Worm (Caenorhabditis elegans) whole organism, late embryonic: ENCODE measurements around the gene B0348.2.
A peak's percentile ranks its signal among the peaks of the same experiment; 100 is the strongest.

Experiments
- C38D4.7 ChIP-seq: fragments of 200-800 bp; sonication (Bioruptor generic); optimal IDR thresholded peaks from 2 replicates; lab custom pipeline; 2018; ENCODE audit warnings: mild to moderate bottlenecking, missing genetic modification characterization, moderate library complexity, missing compliant biosample characterization
- F13H6.1 ChIP-seq: sonication (generic microtip); optimal IDR thresholded peaks from 2 replicates; lab custom pipeline; 2016; ENCODE audit warnings: missing genetic modification characterization, missing compliant biosample characterization
- K09A11.1 ChIP-seq: sonication (generic microtip); optimal IDR thresholded peaks from 2 replicates; lab custom pipeline; 2017; ENCODE audit warnings: antibody characterized with exemption, mild to moderate bottlenecking, missing genetic modification characterization, missing compliant biosample characterization; ENCODE audit not compliant: insufficient read depth
- T23F11.4 ChIP-seq: fragments of 200-800 bp; sonication (Bioruptor generic); optimal IDR thresholded peaks from 2 replicates; lab custom pipeline; 2018; ENCODE audit warnings: mild to moderate bottlenecking, missing genetic modification characterization, missing compliant biosample characterization
- ahr-1 ChIP-seq: sonication (generic microtip); optimal IDR thresholded peaks from 2 replicates; lab custom pipeline; 2016; ENCODE audit warnings: missing genetic modification characterization, missing compliant biosample characterization
- ceh-14 ChIP-seq: sonication (generic microtip); optimal IDR thresholded peaks from 2 replicates; lab custom pipeline; 2016; ENCODE audit warnings: missing genotype, missing genetic modification characterization, missing compliant biosample characterization
- ceh-19 ChIP-seq: fragments of 200-800 bp; sonication (Bioruptor generic); optimal IDR thresholded peaks from 2 replicates; lab custom pipeline; 2018; ENCODE audit warnings: mild to moderate bottlenecking, missing genetic modification characterization, missing compliant biosample characterization
- ceh-2 ChIP-seq: sonication (generic microtip); optimal IDR thresholded peaks from 2 replicates; lab custom pipeline; 2016; ENCODE audit warnings: missing genotype, missing genetic modification characterization, missing compliant biosample characterization
- ceh-22 ChIP-seq: sonication (generic microtip); optimal IDR thresholded peaks from 2 replicates; lab custom pipeline; 2017; ENCODE audit warnings: missing biosample characterization, missing genetic modification characterization
- ceh-24 ChIP-seq: sonication (generic microtip); optimal IDR thresholded peaks from 2 replicates; lab custom pipeline; 2016; ENCODE audit warnings: mild to moderate bottlenecking, missing genetic modification characterization, missing compliant biosample characterization
- ceh-30 ChIP-seq: fragments of 150-350 bp; optimal IDR thresholded peaks from 2 replicates; lab custom pipeline; 2014; ENCODE audit warnings: missing biosample characterization, missing genetic modification characterization
- ceh-31 ChIP-seq: sonication (generic microtip); optimal IDR thresholded peaks from 2 replicates; lab custom pipeline; 2016; ENCODE audit warnings: missing genetic modification characterization, missing compliant biosample characterization
- ceh-34 ChIP-seq: sonication (generic microtip); optimal IDR thresholded peaks from 2 replicates; lab custom pipeline; 2016; ENCODE audit warnings: mild to moderate bottlenecking, missing genetic modification characterization, missing compliant biosample characterization
- ceh-45 ChIP-seq: fragments of 200-800 bp; sonication (Bioruptor generic); IDR thresholded peaks from 2 replicates; pipeline ENCODE4 v1.3.6; 2022; ENCODE audit warnings: missing genetic modification reagents, missing genetic modification characterization, missing compliant biosample characterization
- ceh-6 ChIP-seq: fragments of 200-800 bp; sonication (Bioruptor generic); optimal IDR thresholded peaks from 2 replicates; lab custom pipeline; 2018; ENCODE audit warnings: mild to moderate bottlenecking, missing genetic modification characterization, missing compliant biosample characterization
- ceh-9 ChIP-seq: sonication (generic microtip); optimal IDR thresholded peaks from 2 replicates; lab custom pipeline; 2016; ENCODE audit warnings: mild to moderate bottlenecking, missing genetic modification characterization, inconsistent platforms, missing compliant biosample characterization
- dmd-4 ChIP-seq: sonication (generic microtip); optimal IDR thresholded peaks from 2 replicates; lab custom pipeline; 2016; ENCODE audit warnings: borderline replicate concordance, missing genetic modification characterization, missing compliant biosample characterization
- dve-1 ChIP-seq: sonication (generic microtip); optimal IDR thresholded peaks from 2 replicates; lab custom pipeline; 2017; ENCODE audit warnings: antibody characterized with exemption, mild to moderate bottlenecking, missing genetic modification characterization, missing compliant biosample characterization
- elt-2 ChIP-seq: sonication (generic microtip); optimal IDR thresholded peaks from 2 replicates; lab custom pipeline; 2016; ENCODE audit warnings: missing genetic modification reagents, missing genetic modification characterization, missing compliant biosample characterization
- ets-4 ChIP-seq: sonication (generic microtip); optimal IDR thresholded peaks from 2 replicates; lab custom pipeline; 2016; ENCODE audit warnings: missing genetic modification characterization, missing compliant biosample characterization
- fkh-10 ChIP-seq: fragments of 150-350 bp; optimal IDR thresholded peaks from 2 replicates; lab custom pipeline; 2014; ENCODE audit warnings: missing biosample characterization, missing genetic modification reagents, missing genetic modification characterization
- fkh-6 ChIP-seq: sonication (generic microtip); optimal IDR thresholded peaks from 2 replicates; lab custom pipeline; 2016; ENCODE audit warnings: missing genetic modification characterization, missing compliant biosample characterization
- hlh-30 ChIP-seq: sonication (generic microtip); optimal IDR thresholded peaks from 2 replicates; lab custom pipeline; 2017; ENCODE audit warnings: antibody characterized with exemption, missing genetic modification characterization, missing compliant biosample characterization; ENCODE audit not compliant: insufficient read depth
- hlh-6 ChIP-seq: sonication (generic microtip); optimal IDR thresholded peaks from 2 replicates; lab custom pipeline; 2016; ENCODE audit warnings: missing genotype, missing genetic modification characterization, missing compliant biosample characterization
- lin-11 ChIP-seq: fragments of 200-800 bp; sonication (Bioruptor generic); optimal IDR thresholded peaks from 2 replicates; lab custom pipeline; 2018; ENCODE audit warnings: mild to moderate bottlenecking, missing genetic modification characterization, missing compliant biosample characterization
- mec-3 ChIP-seq: sonication (generic microtip); optimal IDR thresholded peaks from 2 replicates; lab custom pipeline; 2016; ENCODE audit warnings: borderline replicate concordance, missing genetic modification characterization, missing compliant biosample characterization
- nfya-1 ChIP-seq: sonication (generic microtip); optimal IDR thresholded peaks from 2 replicates; lab custom pipeline; 2017; ENCODE audit warnings: missing genetic modification characterization, mild to moderate bottlenecking, missing compliant biosample characterization, antibody characterized with exemption, moderate library complexity
- nhr-11 ChIP-seq: fragments of 150-350 bp; optimal IDR thresholded peaks from 2 replicates; lab custom pipeline; 2014; ENCODE audit warnings: missing biosample characterization, missing genetic modification characterization
- odd-2 ChIP-seq: sonication (generic microtip); optimal IDR thresholded peaks from 2 replicates; lab custom pipeline; 2017; ENCODE audit warnings: antibody characterized with exemption, mild to moderate bottlenecking, missing genetic modification characterization, missing compliant biosample characterization
- pag-3 ChIP-seq: sonication (generic microtip); optimal IDR thresholded peaks from 2 replicates; lab custom pipeline; 2016; ENCODE audit warnings: missing compliant biosample characterization, missing genetic modification characterization, borderline replicate concordance
- pha-2 ChIP-seq: sonication (generic microtip); optimal IDR thresholded peaks from 2 replicates; lab custom pipeline; 2017; ENCODE audit warnings: mild to moderate bottlenecking, missing genetic modification characterization, missing compliant biosample characterization
- pha-4 ChIP-seq: fragments of 150-350 bp; optimal IDR thresholded peaks from 2 replicates; lab custom pipeline; 2018; ENCODE audit warnings: missing biosample characterization, missing genetic modification reagents, missing genetic modification characterization
- pros-1 ChIP-seq: fragments of 150-350 bp; optimal IDR thresholded peaks from 2 replicates; lab custom pipeline; 2014; ENCODE audit warnings: missing biosample characterization, missing genetic modification reagents, missing genetic modification characterization
- rnt-1 ChIP-seq: sonication (generic microtip); optimal IDR thresholded peaks from 2 replicates; lab custom pipeline; 2016; ENCODE audit warnings: missing genetic modification characterization, missing compliant biosample characterization
- sdc-2 ChIP-seq: sonication (generic microtip); optimal IDR thresholded peaks from 2 replicates; lab custom pipeline; 2016; ENCODE audit warnings: missing genotype, missing genetic modification characterization, missing compliant biosample characterization
- sox-4 ChIP-seq: sonication (generic microtip); optimal IDR thresholded peaks from 2 replicates; lab custom pipeline; 2017; ENCODE audit warnings: mild to moderate bottlenecking, missing genetic modification characterization, inconsistent platforms, missing compliant biosample characterization
- tbx-7 ChIP-seq: sonication (generic microtip); optimal IDR thresholded peaks from 2 replicates; lab custom pipeline; 2016; ENCODE audit warnings: missing genotype, missing genetic modification characterization, missing compliant biosample characterization
- unc-3 ChIP-seq, 2 experiments: fragments of 200-800 bp in 1 of 2; sonication (Bioruptor generic) in 1 of 2; sonication (generic microtip) in 1 of 2; conservative IDR thresholded peaks in 1 of 2; optimal IDR thresholded peaks in 1 of 2; 2 replicates each; pipeline versions ENCODE4 v1.3.6 to Lab custom; 2016 to 2022; ENCODE audit warnings: missing compliant biosample characterization in 2 of 2, missing genetic modification characterization in 2 of 2, missing genetic modification reagents in 1 of 2
- unc-42 ChIP-seq: sonication (generic microtip); optimal IDR thresholded peaks from 2 replicates; lab custom pipeline; 2016; ENCODE audit warnings: missing genotype, missing genetic modification characterization, missing compliant biosample characterization
- zip-5 ChIP-seq: sonication (generic microtip); optimal IDR thresholded peaks from 2 replicates; lab custom pipeline; 2016; ENCODE audit warnings: missing genetic modification characterization, missing compliant biosample characterization
- ztf-16 ChIP-seq: sonication (generic microtip); optimal IDR thresholded peaks from 2 replicates; lab custom pipeline; 2017; ENCODE audit warnings: missing genetic modification characterization, missing compliant biosample characterization

Gene B0348.2

ce11 chrV:53286-53685 lies 8.2 kb downstream of the B0348.2 start (continued):
- TF ChIP-seq tbx-7 (tag; lab: Kevin White, UChicago) (no peak), pros-1 (tag; lab: Kevin White, UChicago) (no peak), sdc-2 (peak; percentile 76), ceh-22 (tag; lab: Kevin White, UChicago) (no peak), nhr-11 (no peak), ceh-34 (tag; lab: Kevin White, UChicago) (peak; percentile 65), K09A11.1 (peak; percentile 68), ceh-6 (GFP tag; lab: Kevin White, UChicago) (peak; percentile 83), ztf-16 (peak; percentile 50), dmd-4 (tag; lab: Kevin White, UChicago) (peak; percentile 88), ceh-45 (GFP tag; lab: Robert Waterston, UW) (peak; percentile 61; the same call in 1 of the 2 replicates), hlh-30 (tag; lab: Kevin White, UChicago) (peak; percentile 43), hlh-6 (tag; lab: Kevin White, UChicago) (peak; percentile 85), fkh-10 (no peak), mec-3 (tag; lab: Kevin White, UChicago) (peak; percentile 69), T23F11.4 (GFP tag; lab: Kevin White, UChicago) (peak; percentile 81), ceh-9 (tag; lab: Kevin White, UChicago) (no peak), pag-3 (tag; lab: Kevin White, UChicago) (peak; percentile 4), ceh-30 (tag; lab: Kevin White, UChicago) (no peak), lin-11 (tag; lab: Kevin White, UChicago) (peak; percentile 74), ceh-31 (tag; lab: Kevin White, UChicago) (peak; percentile 53), rnt-1 (tag; lab: Kevin White, UChicago) (peak; percentile 47), odd-2 (tag; lab: Kevin White, UChicago) (peak; percentile 32), sox-4 (peak; percentile 84), ceh-14 (tag; lab: Kevin White, UChicago) (peak; percentile 92), elt-2 (peak; percentile 73), fkh-6 (tag; lab: Kevin White, UChicago) (peak; percentile 76), pha-2 (tag; lab: Kevin White, UChicago) (peak; percentile 72), F13H6.1 (tag; lab: Kevin White, UChicago) (peak; percentile 61), ahr-1 (tag; lab: Kevin White, UChicago) (peak; percentile 33), ceh-19 (peak; percentile 87), unc-42 (no peak), pha-4 (tag; lab: Kevin White, UChicago) (no peak), nfya-1 (tag; lab: Kevin White, UChicago) (peak; percentile 18)
- TF ChIP-seq, all 69 proteins: peak for 55

- no peak for TF ChIP-seq pha-4 (tag; lab: Kevin White, UChicago)
- TF ChIP-seq tbx-7 (tag; lab: Kevin White, UChicago) = no peak
- no peak for TF ChIP-seq pros-1 (tag; lab: Kevin White, UChicago)
- TF ChIP-seq dve-1 (tag; lab: Kevin White, UChicago) = no peak
- no peak for TF ChIP-seq zip-5 (tag; lab: Kevin White, UChicago)
- TF ChIP-seq C38D4.7 = no peak
Observed at ce11 chrV:55946-56345, 10.8 kb downstream of the B0348.2 start, which contains the start of gene srt-52. Gene srt-52, minus strand, starts transcription at chrV:56046.

- TF ChIP-seq ceh-34 (tag; lab: Kevin White, UChicago) = no peak
- no peak for TF ChIP-seq ceh-2
- TF ChIP-seq unc-3 (GFP tag; conservative IDR thresholded peaks at IDR 0.05; lab: Robert Waterston, UW) = no peak
- no peak for TF ChIP-seq unc-3 (tag; optimal IDR thresholded peaks at IDR 0.05; lab: Kevin White, UChicago)
- TF ChIP-seq ceh-24 (tag; lab: Kevin White, UChicago) = no peak
- peak; percentile 17 for TF ChIP-seq elt-2
- no peak for TF ChIP-seq ets-4 (tag; lab: Kevin White, UChicago)
Observed at ce11 chrV:58971-59370, 13.9 kb downstream of the B0348.2 start, which contains the start of gene cyp-29A3. Gene cyp-29A3, plus strand, starts transcription at chrV:59239.
